Worm (Caenorhabditis elegans): ENCODE measurements around the gene K07F5.17.

DNA sequence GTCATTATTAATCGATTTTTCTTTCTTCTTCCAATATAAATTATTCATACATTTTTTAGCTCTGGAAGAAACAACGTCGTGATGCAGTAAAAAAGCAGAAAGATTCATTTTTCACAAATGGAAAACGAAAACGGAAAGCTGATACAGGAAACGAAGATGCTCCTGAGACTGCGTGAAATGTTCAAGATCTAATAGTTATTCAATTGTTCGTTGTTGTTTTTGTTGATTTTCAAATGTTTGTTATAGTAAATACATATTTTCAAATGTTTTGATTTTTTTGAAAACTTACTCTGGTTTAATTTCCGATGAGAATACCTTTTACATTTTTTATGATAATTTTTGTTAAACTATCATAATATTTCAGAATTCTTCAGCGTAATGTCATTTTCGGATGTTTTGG, 21.6 kb downstream of the K07F5.17 start, which contains the start of gene K07F5.16:
- TF ChIP-seq nhr-237 (tag; optimal IDR thresholded peaks at IDR 0.05) (no peak), nhr-28 (tag; optimal IDR thresholded peaks at IDR 0.05) (no peak), blmp-1 (tag; optimal IDR thresholded peaks at IDR 0.05) (no peak), unc-39 (tag; optimal IDR thresholded peaks at IDR 0.05) (no peak), elt-1 (tag; optimal IDR thresholded peaks at IDR 0.05; ENCODE audit: borderline replicate concordance, insufficient read depth) (no peak), lin-13 (tag; optimal IDR thresholded peaks at IDR 0.05) (no peak), pha-4 (tag; optimal IDR thresholded peaks at IDR 0.05) (no peak), nhr-12 (tag; optimal IDR thresholded peaks at IDR 0.05) (no peak), ham-2 (GFP tag; optimal IDR thresholded peaks at IDR 0.05) (no peak), elt-3 (tag; optimal IDR thresholded peaks at IDR 0.05) (no peak), ceh-83 (GFP tag; optimal IDR thresholded peaks at IDR 0.05) (no peak), snpc-4 (tag; optimal IDR thresholded peaks at IDR 0.05) (no peak)

Data from whole organism, mixed stage, embryonic.